Fruit fly (Drosophila melanogaster): ENCODE results near the gene Cadps.

dm6 chr4:1182809-1183208, 47.8 kb upstream of the Cadps start:
- TF ChIP-seq ttk (optimal IDR thresholded peaks at IDR 0.05) (no peak), h (optimal IDR thresholded peaks at IDR 0.05) (no peak), insv (optimal IDR thresholded peaks at IDR 0.05) (no peak), Sin3A (optimal IDR thresholded peaks at IDR 0.05) (no peak), psq (optimal IDR thresholded peaks at IDR 0.05) (no peak), Myc (optimal IDR thresholded peaks at IDR 0.05) (no peak)

Measured in Kc167 (cell line).